Fruit fly (Drosophila melanogaster) whole organism, embryonic: ENCODE data around the gene Ptp4E.

Source experiments
- Atf6 ChIP-seq: fragments of 200-800 bp; sonication (Bioruptor generic); IDR thresholded peaks from 2 replicates; pipeline ENCODE4 v1.3.6; 2022; ENCODE audit warnings: missing biosample characterization, missing genetic modification characterization
- BtbVII ChIP-seq: fragments of 200-800 bp; sonication (Bioruptor generic); optimal IDR thresholded peaks from 3 replicates; lab custom pipeline; 2017; ENCODE audit warnings: missing biosample characterization, mild to moderate bottlenecking, missing genetic modification characterization
- CG10209 ChIP-seq: fragments of 200-800 bp; sonication (Bioruptor generic); optimal IDR thresholded peaks from 3 replicates; lab custom pipeline; 2017; ENCODE audit warnings: missing biosample characterization, mild to moderate bottlenecking, missing genetic modification characterization, missing genetic modification reagents
- CG11695 ChIP-seq: fragments of 200-800 bp; sonication (Bioruptor generic); IDR thresholded peaks from 3 replicates; pipeline ENCODE4 v1.3.6; 2022; ENCODE audit warnings: missing biosample characterization, missing genetic modification characterization
- CG12104 ChIP-seq: fragments of 200-800 bp; sonication (Bioruptor generic); optimal IDR thresholded peaks from 3 replicates; lab custom pipeline; 2016; ENCODE audit warnings: missing biosample characterization, missing genetic modification characterization
- CG12219 ChIP-seq: fragments of 200-800 bp; sonication (Bioruptor generic); optimal IDR thresholded peaks from 3 replicates; lab custom pipeline; 2018; ENCODE audit warnings: missing biosample characterization, mild to moderate bottlenecking, missing genetic modification characterization
- CG12236 ChIP-seq: fragments of 200-800 bp; sonication (Bioruptor generic); optimal IDR thresholded peaks from 2 replicates; lab custom pipeline; 2016; ENCODE audit warnings: missing biosample characterization, missing genetic modification characterization
- CG12659 ChIP-seq: fragments of 200-800 bp; sonication (Bioruptor generic); optimal IDR thresholded peaks from 3 replicates; lab custom pipeline; 2017; ENCODE audit warnings: mild to moderate bottlenecking, missing biosample characterization, missing genetic modification reagents, missing genetic modification characterization
- CG14014 ChIP-seq: fragments of 200-800 bp; sonication (Bioruptor generic); IDR thresholded peaks from 2 replicates; pipeline ENCODE4 v1.3.6; 2022; ENCODE audit warnings: missing biosample characterization, missing genetic modification characterization
- CG15479 ChIP-seq: fragments of 200-800 bp; sonication (Bioruptor generic); optimal IDR thresholded peaks from 3 replicates; lab custom pipeline; 2019; ENCODE audit warnings: missing biosample characterization, mild to moderate bottlenecking, missing genetic modification characterization, moderate library complexity
- CG17829 ChIP-seq: fragments of 200-800 bp; optimal IDR thresholded peaks from 2 replicates; lab custom pipeline; 2019; ENCODE audit warnings: missing biosample characterization, mild to moderate bottlenecking, missing genetic modification characterization, moderate library complexity
- CG2116 ChIP-seq: fragments of 200-800 bp; sonication (Bioruptor generic); optimal IDR thresholded peaks from 3 replicates; lab custom pipeline; 2018; ENCODE audit warnings: missing biosample characterization, mild to moderate bottlenecking, missing genetic modification characterization
- CG2129 ChIP-seq: fragments of 200-800 bp; sonication (Bioruptor generic); IDR thresholded peaks from 2 replicates; pipeline ENCODE4 v1.3.6; 2022; ENCODE audit warnings: missing biosample characterization, missing genetic modification characterization; ENCODE audit not compliant: partially characterized antibody
- CG32532 ChIP-seq: fragments of 200-800 bp; sonication (Bioruptor generic); IDR thresholded peaks from 2 replicates; pipeline ENCODE4 v1.3.6; 2022; ENCODE audit warnings: missing biosample characterization, missing genetic modification characterization
- CG33213 ChIP-seq: fragments of 200-800 bp; sonication (Bioruptor generic); optimal IDR thresholded peaks from 3 replicates; lab custom pipeline; 2016; ENCODE audit warnings: missing biosample characterization, missing genetic modification characterization
- CG4360 ChIP-seq: fragments of 200-800 bp; sonication (Bioruptor generic); IDR thresholded peaks from 2 replicates; pipeline ENCODE4 v1.3.6; 2022; ENCODE audit warnings: missing biosample characterization, missing genetic modification characterization
- CG4707 ChIP-seq: fragments of 200-800 bp; sonication (Bioruptor generic); optimal IDR thresholded peaks from 2 replicates; lab custom pipeline; 2018; ENCODE audit warnings: missing biosample characterization, mild to moderate bottlenecking, missing genetic modification characterization, moderate library complexity
- CG8089 ChIP-seq: fragments of 200-800 bp; sonication (Bioruptor generic); optimal IDR thresholded peaks from 3 replicates; lab custom pipeline; 2016; ENCODE audit warnings: missing biosample characterization, missing genetic modification characterization
- CTCF ChIP-seq: fragments of 200-800 bp; sonication (Bioruptor generic); optimal IDR thresholded peaks from 2 replicates; lab custom pipeline; 2017; ENCODE audit warnings: missing biosample characterization, mild to moderate bottlenecking, missing genetic modification characterization, moderate library complexity
- Dbx ChIP-seq: fragments of 200-800 bp; sonication (Bioruptor generic); IDR thresholded peaks from 3 replicates; pipeline ENCODE4 v1.3.6; 2022; ENCODE audit warnings: missing biosample characterization, missing genetic modification characterization
- Deaf1 ChIP-seq: fragments of 200-800 bp; optimal IDR thresholded peaks from 3 replicates; lab custom pipeline; 2019; ENCODE audit warnings: missing biosample characterization, mild to moderate bottlenecking, missing genetic modification characterization, moderate library complexity
- Dref ChIP-seq: fragments of 200-800 bp; sonication (Bioruptor generic); IDR thresholded peaks from 2 replicates; pipeline ENCODE4 v1.3.6; 2022; ENCODE audit warnings: missing biosample characterization, missing genetic modification characterization
- E2f1 ChIP-seq: fragments of 200-800 bp; sonication (Bioruptor generic); IDR thresholded peaks from 2 replicates; pipeline ENCODE4 v1.3.6; 2022; ENCODE audit warnings: missing biosample characterization, missing genetic modification characterization
- Fer3 ChIP-seq: fragments of 200-800 bp; sonication (Bioruptor generic); optimal IDR thresholded peaks from 2 replicates; lab custom pipeline; 2018; ENCODE audit warnings: missing biosample characterization, mild to moderate bottlenecking, missing genetic modification characterization, moderate library complexity
- Hand ChIP-seq: fragments of 200-800 bp; sonication (Bioruptor generic); optimal IDR thresholded peaks from 2 replicates; lab custom pipeline; 2017; ENCODE audit warnings: mild to moderate bottlenecking, missing biosample characterization, missing genetic modification reagents, missing genetic modification characterization
- MBD-R2 ChIP-seq: fragments of 200-800 bp; sonication (Bioruptor generic); IDR thresholded peaks from 2 replicates; pipeline ENCODE4 v1.3.6; 2022; ENCODE audit warnings: missing biosample characterization, missing genetic modification characterization
- Myb ChIP-seq: fragments of 200-800 bp; sonication (Bioruptor generic); optimal IDR thresholded peaks from 2 replicates; lab custom pipeline; 2016; ENCODE audit warnings: missing biosample characterization, missing genetic modification characterization
- Neu2 ChIP-seq: fragments of 200-800 bp; sonication (Bioruptor generic); optimal IDR thresholded peaks from 3 replicates; lab custom pipeline; 2016; ENCODE audit warnings: missing biosample characterization, missing genetic modification characterization, borderline replicate concordance
- Nf-YC ChIP-seq: fragments of 200-800 bp; optimal IDR thresholded peaks from 3 replicates; lab custom pipeline; 2019; ENCODE audit warnings: missing biosample characterization, mild to moderate bottlenecking, missing genetic modification characterization, moderate library complexity
- Usf ChIP-seq: fragments of 200-800 bp; sonication (Bioruptor generic); optimal IDR thresholded peaks from 2 replicates; lab custom pipeline; 2017; ENCODE audit warnings: missing genotype, missing biosample characterization, missing genetic modification characterization
- ac ChIP-seq: fragments of 200-800 bp; sonication (Bioruptor generic); optimal IDR thresholded peaks from 3 replicates; lab custom pipeline; 2017; ENCODE audit warnings: missing biosample characterization, mild to moderate bottlenecking, missing genetic modification characterization
- al ChIP-seq: fragments of 200-800 bp; sonication (Bioruptor generic); IDR thresholded peaks from 2 replicates; pipeline ENCODE4 v1.3.6; 2022; ENCODE audit warnings: missing biosample characterization, missing genetic modification characterization
- amos ChIP-seq: fragments of 200-800 bp; sonication (Bioruptor generic); IDR thresholded peaks from 2 replicates; pipeline ENCODE4 v1.3.6; 2022; ENCODE audit warnings: missing biosample characterization, missing genetic modification characterization; ENCODE audit not compliant: partially characterized antibody
- btn ChIP-seq: fragments of 200-800 bp; sonication (Bioruptor generic); optimal IDR thresholded peaks from 2 replicates; lab custom pipeline; 2016; ENCODE audit warnings: missing biosample characterization, missing genetic modification characterization
- cwo ChIP-seq: fragments of 200-800 bp; sonication (Bioruptor generic); optimal IDR thresholded peaks from 3 replicates; lab custom pipeline; 2017; ENCODE audit warnings: missing biosample characterization, missing genetic modification characterization, mild to moderate bottlenecking, moderate library complexity, missing genetic modification reagents
- dpn ChIP-seq, 2 experiments: fragments of 200-800 bp; sonication (Bioruptor generic); optimal IDR thresholded peaks; 3 replicates each; lab custom pipeline; 2016; ENCODE audit warnings: missing biosample characterization in 2 of 2, missing genetic modification characterization in 2 of 2
- en ChIP-seq: fragments of 200-800 bp; sonication (Bioruptor generic); optimal IDR thresholded peaks from 2 replicates; lab custom pipeline; 2016; ENCODE audit warnings: missing biosample characterization, missing genetic modification characterization
- gce ChIP-seq: fragments of 200-800 bp; sonication (Bioruptor generic); IDR thresholded peaks from 3 replicates; pipeline ENCODE4 v1.3.6; 2022; ENCODE audit warnings: missing biosample characterization, missing genetic modification characterization
- gro ChIP-seq: fragments of 200-800 bp; sonication (Bioruptor generic); optimal IDR thresholded peaks from 2 replicates; lab custom pipeline; 2016; ENCODE audit warnings: missing biosample characterization, missing genetic modification characterization
- gsb ChIP-seq: fragments of 200-800 bp; sonication (Bioruptor generic); IDR thresholded peaks from 2 replicates; pipeline ENCODE4 v1.3.6; 2022; ENCODE audit warnings: missing biosample characterization, missing genetic modification characterization
- nerfin-2 ChIP-seq: fragments of 200-800 bp; sonication (Bioruptor generic); IDR thresholded peaks from 2 replicates; pipeline ENCODE4 v1.3.6; 2022; ENCODE audit warnings: missing biosample characterization, missing genetic modification characterization; ENCODE audit not compliant: partially characterized antibody
- pzg ChIP-seq: fragments of 200-800 bp; sonication (Bioruptor generic); optimal IDR thresholded peaks from 3 replicates; lab custom pipeline; 2018; ENCODE audit warnings: missing biosample characterization, mild to moderate bottlenecking, missing genetic modification characterization, moderate library complexity
- scrt ChIP-seq: fragments of 200-800 bp; sonication (Bioruptor generic); optimal IDR thresholded peaks from 2 replicates; lab custom pipeline; 2018; ENCODE audit warnings: missing biosample characterization, mild to moderate bottlenecking, missing genetic modification characterization, moderate library complexity
- sd ChIP-seq: fragments of 200-800 bp; sonication (Bioruptor generic); optimal IDR thresholded peaks from 3 replicates; lab custom pipeline; 2018; ENCODE audit warnings: missing biosample characterization, mild to moderate bottlenecking, missing genetic modification characterization, moderate library complexity
- sisA ChIP-seq: fragments of 200-800 bp; sonication (Bioruptor generic); IDR thresholded peaks from 2 replicates; pipeline ENCODE4 v1.3.6; 2022; ENCODE audit warnings: missing biosample characterization, missing genetic modification characterization
- sr ChIP-seq: fragments of 200-800 bp; sonication (Bioruptor generic); IDR thresholded peaks from 3 replicates; pipeline ENCODE4 v1.3.6; 2022; ENCODE audit warnings: missing biosample characterization, missing genetic modification characterization
- stwl ChIP-seq: fragments of 200-800 bp; sonication (Bioruptor generic); optimal IDR thresholded peaks from 3 replicates; lab custom pipeline; 2018; ENCODE audit warnings: missing biosample characterization, mild to moderate bottlenecking, missing genetic modification characterization, moderate library complexity
- sug ChIP-seq: fragments of 200-800 bp; optimal IDR thresholded peaks from 2 replicates; lab custom pipeline; 2019; ENCODE audit warnings: missing biosample characterization, mild to moderate bottlenecking, missing genetic modification characterization, moderate library complexity
- tap ChIP-seq: fragments of 200-800 bp; optimal IDR thresholded peaks from 3 replicates; lab custom pipeline; 2019; ENCODE audit warnings: missing biosample characterization, mild to moderate bottlenecking, missing genetic modification characterization, moderate library complexity
- vfl ChIP-seq: fragments of 200-800 bp; sonication (Bioruptor generic); optimal IDR thresholded peaks from 2 replicates; lab custom pipeline; 2016; ENCODE audit warnings: missing biosample characterization, missing genetic modification characterization
- zen ChIP-seq: fragments of 200-800 bp; sonication (Bioruptor generic); optimal IDR thresholded peaks from 3 replicates; lab custom pipeline; 2018; ENCODE audit warnings: missing biosample characterization, mild to moderate bottlenecking, missing genetic modification characterization, moderate library complexity
- zf30C ChIP-seq: fragments of 200-800 bp; sonication (Bioruptor generic); optimal IDR thresholded peaks from 3 replicates; lab custom pipeline; 2018; ENCODE audit warnings: missing biosample characterization, mild to moderate bottlenecking, missing genetic modification characterization

The Ptp4E gene

dm6 chrX:4938986-4939385 lies at the start of gene Ptp4E (continued):
- no peak for TF ChIP-seq sr (GFP tag; lab: Robert Waterston, UW)
- no peak for TF ChIP-seq btn
- no peak for TF ChIP-seq vfl
- TF ChIP-seq Fer3: no peak
- 0 out of 2 replicates have a peak, but pooled peaks have one; percentile 9 for TF ChIP-seq CG4360
- TF ChIP-seq CG12104: no peak
- no peak for TF ChIP-seq Nf-YC (tag; lab: Kevin White, UChicago)
- no peak for TF ChIP-seq nerfin-2 (GFP tag; lab: Robert Waterston, UW)
- TF ChIP-seq ac (GFP tag; lab: Kevin White, UChicago): no peak
- TF ChIP-seq zf30C (GFP tag; lab: Kevin White, UChicago): no peak
- peak; percentile 34 for TF ChIP-seq CG33213
- TF ChIP-seq gro (GFP tag; lab: Kevin White, UChicago): no peak
- TF ChIP-seq Dref (GFP tag; lab: Robert Waterston, UW): peak; percentile 28; the same call in 1 of the 2 replicates
- TF ChIP-seq sug (tag; lab: Kevin White, UChicago): no peak
- TF ChIP-seq en (GFP tag; lab: Kevin White, UChicago): no peak
- TF ChIP-seq BtbVII (GFP tag; lab: Kevin White, UChicago): no peak
- TF ChIP-seq dpn (GFP tag; optimal IDR thresholded peaks at IDR 0.05; lab: Kevin White, UChicago): no peak
- peak; percentile 29 for TF ChIP-seq scrt (GFP tag; lab: Kevin White, UChicago)
- TF ChIP-seq CG2129 (GFP tag; lab: Robert Waterston, UW): no peak
- TF ChIP-seq Deaf1 (tag; lab: Kevin White, UChicago): peak; percentile 5
- TF ChIP-seq zen (tag; lab: Kevin White, UChicago): no peak
- TF ChIP-seq CG2116 (GFP tag; lab: Kevin White, UChicago): no peak
- TF ChIP-seq CG11695: no peak
- TF ChIP-seq tap (tag; lab: Kevin White, UChicago): no peak
- TF ChIP-seq stwl (tag; lab: Kevin White, UChicago): peak; percentile 21
- TF ChIP-seq sisA (GFP tag; lab: Robert Waterston, UW): no peak
- no peak for TF ChIP-seq CG10209 (GFP tag; lab: Kevin White, UChicago)
- TF ChIP-seq al (GFP tag; lab: Robert Waterston, UW): no peak
- no peak for TF ChIP-seq CG32532 (GFP tag; lab: Robert Waterston, UW)
- no peak for TF ChIP-seq CG8089
- TF ChIP-seq CG14014 (GFP tag; lab: Robert Waterston, UW): no peak
- TF ChIP-seq gce: no peak
- no peak for TF ChIP-seq CG12219 (GFP tag; lab: Kevin White, UChicago)
- no peak for TF ChIP-seq Usf (GFP tag; lab: Kevin White, UChicago)
- TF ChIP-seq E2f1 (GFP tag; lab: Robert Waterston, UW): no peak
- no peak for TF ChIP-seq CTCF (GFP tag; lab: Kevin White, UChicago)
- TF ChIP-seq amos: peak; percentile 38; the same call in 1 of the 2 replicates
- no peak for TF ChIP-seq CG15479 (GFP tag; lab: Kevin White, UChicago)
- TF ChIP-seq gsb: no peak
- no peak for TF ChIP-seq Myb (GFP tag; lab: Kevin White, UChicago)
- TF ChIP-seq CG17829 (tag; lab: Kevin White, UChicago): peak; percentile 21
- no peak for TF ChIP-seq Hand
- TF ChIP-seq MBD-R2: no peak
- peak; percentile 49; the same call in 1 of the 2 replicates for TF ChIP-seq Atf6 (GFP tag; lab: Robert Waterston, UW)
- TF ChIP-seq CG4707 (GFP tag; lab: Kevin White, UChicago): no peak
- no peak for TF ChIP-seq Dbx (GFP tag; lab: Robert Waterston, UW)
- peak; percentile 11 for TF ChIP-seq cwo (GFP tag; lab: Kevin White, UChicago)
- TF ChIP-seq pzg (GFP tag; lab: Kevin White, UChicago): peak; percentile 44
- no peak for TF ChIP-seq CG12236 (GFP tag; lab: Kevin White, UChicago)
- no peak for TF ChIP-seq sd (tag; lab: Kevin White, UChicago)
- peak; percentile 62 for TF ChIP-seq CG12659 (GFP tag; lab: Kevin White, UChicago)
- no peak for TF ChIP-seq Neu2 (GFP tag; lab: Kevin White, UChicago)
